Worm (Caenorhabditis elegans) whole organism, L2 larva: ENCODE measurements around the gene srh-277.

Source experiments
- fos-1 ChIP-seq: fragments of 150-350 bp; optimal IDR thresholded peaks from 2 replicates; lab custom pipeline; 2014; ENCODE audit warnings: missing biosample characterization, missing genetic modification characterization
- lin-11 ChIP-seq: fragments of 150-350 bp; sonication (generic microtip); optimal IDR thresholded peaks from 2 replicates; lab custom pipeline; 2014; ENCODE audit warnings: missing biosample characterization, missing genetic modification characterization, inconsistent platforms, mixed read lengths
- lsy-2 ChIP-seq, 2 experiments: fragments of 150-350 bp in 1 of 2; sonication (generic microtip) in 1 of 2; optimal IDR thresholded peaks; 2 replicates each; lab custom pipeline; 2014 to 2017; ENCODE audit warnings: missing biosample characterization in 2 of 2, missing genetic modification characterization in 2 of 2
- nhr-11 ChIP-seq: fragments of 150-350 bp; optimal IDR thresholded peaks from 2 replicates; lab custom pipeline; 2014; ENCODE audit warnings: missing biosample characterization, missing genetic modification characterization
- nhr-12 ChIP-seq: fragments of 150-350 bp; optimal IDR thresholded peaks from 2 replicates; lab custom pipeline; 2014; ENCODE audit warnings: missing biosample characterization, missing genetic modification characterization
- nhr-237 ChIP-seq: fragments of 150-350 bp; optimal IDR thresholded peaks from 2 replicates; lab custom pipeline; 2014; ENCODE audit warnings: missing biosample characterization, missing genetic modification characterization
- nhr-25 ChIP-seq: fragments of 150-350 bp; sonication (generic microtip); optimal IDR thresholded peaks from 3 replicates; lab custom pipeline; 2014; ENCODE audit warnings: missing biosample characterization, missing genetic modification characterization
- nhr-77 ChIP-seq: fragments of 150-350 bp; optimal IDR thresholded peaks from 2 replicates; lab custom pipeline; 2014; ENCODE audit warnings: missing biosample characterization, missing genetic modification characterization
- peb-1 ChIP-seq: fragments of 150-350 bp; optimal IDR thresholded peaks from 2 replicates; lab custom pipeline; 2014; ENCODE audit warnings: missing biosample characterization, missing genetic modification characterization
- unc-39 ChIP-seq: fragments of 150-350 bp; optimal IDR thresholded peaks from 2 replicates; lab custom pipeline; 2014; ENCODE audit warnings: missing biosample characterization, missing genetic modification characterization
- unc-62 ChIP-seq: fragments of 150-350 bp; optimal IDR thresholded peaks from 2 replicates; lab custom pipeline; 2014; ENCODE audit warnings: missing biosample characterization, missing genetic modification reagents, missing genetic modification characterization

- TF ChIP-seq peb-1 (tag; lab: Kevin White, UChicago) (no peak), nhr-77 (tag; lab: Kevin White, UChicago) (no peak), lsy-2 (tag; optimal IDR thresholded peaks at IDR 0.05; lab: Kevin White, UChicago) (no peak), nhr-12 (tag; lab: Kevin White, UChicago) (no peak), lin-11 (no peak), unc-62 (GFP tag; lab: Kevin White, UChicago) (no peak), nhr-11 (tag; lab: Kevin White, UChicago) (no peak), nhr-237 (tag; lab: Kevin White, UChicago) (no peak), fos-1 (tag; lab: Kevin White, UChicago) (no peak), unc-39 (tag; lab: Kevin White, UChicago) (no peak), nhr-25 (tag; lab: Kevin White, UChicago) (no peak)
These were observed 29.6 kb upstream of the srh-277 start, which contains the start of gene str-254 for ce11 chrV:16153375-16153774.
